Worm (Caenorhabditis elegans) whole organism, early embryonic: ENCODE results near the gene C08B6.14.

Experiments used
- aly-1 ChIP-seq: sonication (generic microtip); optimal IDR thresholded peaks from 2 replicates; lab custom pipeline; 2016; ENCODE audit warnings: missing genetic modification characterization, missing compliant biosample characterization
- ama-1 ChIP-seq: fragments of 150-350 bp; optimal IDR thresholded peaks from 2 replicates; lab custom pipeline; 2014
- tbx-37 ChIP-seq: fragments of 200-800 bp; sonication (Bioruptor generic); conservative IDR thresholded peaks from 2 replicates; pipeline ENCODE4 v1.3.6; 2022; ENCODE audit warnings: missing genetic modification reagents, missing genetic modification characterization, missing compliant biosample characterization
- tra-4 ChIP-seq: sonication (generic microtip); optimal IDR thresholded peaks from 2 replicates; lab custom pipeline; 2017; ENCODE audit warnings: missing genetic modification characterization, missing compliant biosample characterization

- TF ChIP-seq tbx-37 (no peak), tra-4 (tag; lab: Kevin White, UChicago) (no peak), aly-1 (tag; lab: Kevin White, UChicago) (no peak), ama-1 (lab: Kevin White, UChicago) (no peak)
These were observed 17.0 kb downstream of the C08B6.14 start, which contains the start of gene R04B5.6 for ce11 chrV:10084864-10085263.
